Fruit fly (Drosophila melanogaster) whole organism, embryonic: Measurements from ENCODE around the gene Ccp84Ad.

Source experiments
- Adf1 ChIP-seq: fragments of 200-800 bp; sonication (Bioruptor generic); IDR thresholded peaks from 2 replicates; pipeline ENCODE4 v1.3.6; 2022; ENCODE audit warnings: missing biosample characterization, missing genetic modification characterization
- Aef1 ChIP-seq: fragments of 200-800 bp; sonication (Bioruptor generic); IDR thresholded peaks from 3 replicates; pipeline ENCODE4 v1.3.6; 2022; ENCODE audit warnings: missing biosample characterization, missing genetic modification characterization
- B-H1 ChIP-seq: fragments of 200-800 bp; sonication (Bioruptor generic); IDR thresholded peaks from 3 replicates; pipeline ENCODE4 v1.3.6; 2022; ENCODE audit warnings: missing biosample characterization, missing genetic modification characterization
- CG10366 ChIP-seq: fragments of 200-800 bp; sonication (Bioruptor generic); IDR thresholded peaks from 2 replicates; pipeline ENCODE4 v1.3.6; 2022; ENCODE audit warnings: missing biosample characterization, missing genetic modification characterization
- CG11560 ChIP-seq: fragments of 200-800 bp; sonication (Bioruptor generic); IDR thresholded peaks from 3 replicates; pipeline ENCODE4 v1.3.6; 2022; ENCODE audit warnings: missing biosample characterization, missing genetic modification characterization
- CG11696 ChIP-seq: fragments of 200-800 bp; sonication (Bioruptor generic); IDR thresholded peaks from 2 replicates; pipeline ENCODE4 v1.3.6; 2022; ENCODE audit warnings: missing biosample characterization, missing genetic modification characterization
- CG12659 ChIP-seq: fragments of 200-800 bp; sonication (Bioruptor generic); optimal IDR thresholded peaks from 3 replicates; lab custom pipeline; 2017; ENCODE audit warnings: mild to moderate bottlenecking, missing biosample characterization, missing genetic modification reagents, missing genetic modification characterization
- CG12769 ChIP-seq: fragments of 200-800 bp; sonication (Bioruptor generic); optimal IDR thresholded peaks from 2 replicates; lab custom pipeline; 2019; ENCODE audit warnings: missing biosample characterization, mild to moderate bottlenecking, missing genetic modification characterization, moderate library complexity
- CG13287 ChIP-seq: fragments of 200-800 bp; sonication (Bioruptor generic); IDR thresholded peaks from 2 replicates; pipeline ENCODE4 v1.3.6; 2022; ENCODE audit warnings: missing biosample characterization, missing genetic modification characterization; ENCODE audit not compliant: partially characterized antibody
- CG14710 ChIP-seq: fragments of 200-800 bp; sonication (Bioruptor generic); optimal IDR thresholded peaks from 3 replicates; lab custom pipeline; 2019; ENCODE audit warnings: missing biosample characterization, mild to moderate bottlenecking, missing genetic modification characterization, moderate library complexity
- CG1602 ChIP-seq: fragments of 200-800 bp; sonication (Bioruptor generic); optimal IDR thresholded peaks from 3 replicates; lab custom pipeline; 2016; ENCODE audit warnings: missing biosample characterization, missing genetic modification characterization
- CG16779 ChIP-seq: fragments of 200-800 bp; sonication (Bioruptor generic); IDR thresholded peaks from 2 replicates; pipeline ENCODE4 v1.3.6; 2022; ENCODE audit warnings: missing biosample characterization, missing genetic modification characterization
- CG17802 ChIP-seq: fragments of 200-800 bp; sonication (Bioruptor generic); optimal IDR thresholded peaks from 2 replicates; lab custom pipeline; 2018; ENCODE audit warnings: missing biosample characterization, mild to moderate bottlenecking, missing genetic modification characterization, moderate library complexity
- CG2678 ChIP-seq: fragments of 200-800 bp; sonication (Bioruptor generic); optimal IDR thresholded peaks from 3 replicates; lab custom pipeline; 2019; ENCODE audit warnings: missing biosample characterization, mild to moderate bottlenecking, missing genetic modification characterization, moderate library complexity
- CG2712 ChIP-seq: fragments of 200-800 bp; optimal IDR thresholded peaks from 3 replicates; lab custom pipeline; 2019; ENCODE audit warnings: missing biosample characterization, mild to moderate bottlenecking, missing genetic modification characterization, moderate library complexity
- CG3065 ChIP-seq: fragments of 200-800 bp; sonication (Bioruptor generic); optimal IDR thresholded peaks from 2 replicates; lab custom pipeline; 2016; ENCODE audit warnings: missing biosample characterization, missing genetic modification characterization
- CG4328 ChIP-seq: fragments of 200-800 bp; sonication (Bioruptor generic); optimal IDR thresholded peaks from 3 replicates; lab custom pipeline; 2017; ENCODE audit warnings: missing biosample characterization, missing genetic modification reagents, missing genetic modification characterization
- CG4360 ChIP-seq: fragments of 200-800 bp; sonication (Bioruptor generic); IDR thresholded peaks from 2 replicates; pipeline ENCODE4 v1.3.6; 2022; ENCODE audit warnings: missing biosample characterization, missing genetic modification characterization
- CG4707 ChIP-seq: fragments of 200-800 bp; sonication (Bioruptor generic); optimal IDR thresholded peaks from 2 replicates; lab custom pipeline; 2018; ENCODE audit warnings: missing biosample characterization, mild to moderate bottlenecking, missing genetic modification characterization, moderate library complexity
- CG6683 ChIP-seq: fragments of 200-800 bp; sonication (Bioruptor generic); optimal IDR thresholded peaks from 2 replicates; lab custom pipeline; 2017; ENCODE audit warnings: missing biosample characterization, mild to moderate bottlenecking, missing genetic modification characterization, missing genetic modification reagents
- CG8765 ChIP-seq: fragments of 200-800 bp; sonication (Bioruptor generic); IDR thresholded peaks from 2 replicates; pipeline ENCODE4 v1.3.6; 2022; ENCODE audit warnings: missing biosample characterization, missing genetic modification characterization
- CG9215 ChIP-seq: fragments of 200-800 bp; sonication (Bioruptor generic); IDR thresholded peaks from 2 replicates; pipeline ENCODE4 v1.3.6; 2022; ENCODE audit warnings: missing biosample characterization, missing genetic modification characterization
- CoRest ChIP-seq: fragments of 200-800 bp; sonication (Bioruptor generic); optimal IDR thresholded peaks from 3 replicates; lab custom pipeline; 2018; ENCODE audit warnings: missing biosample characterization, mild to moderate bottlenecking, missing genetic modification characterization, moderate library complexity
- Dbx ChIP-seq: fragments of 200-800 bp; sonication (Bioruptor generic); IDR thresholded peaks from 3 replicates; pipeline ENCODE4 v1.3.6; 2022; ENCODE audit warnings: missing biosample characterization, missing genetic modification characterization
- Doc2 ChIP-seq: fragments of 200-800 bp; sonication (Bioruptor generic); IDR thresholded peaks from 2 replicates; pipeline ENCODE4 v1.3.6; 2022; ENCODE audit warnings: missing biosample characterization, missing genetic modification characterization
- E2f1 ChIP-seq: fragments of 200-800 bp; sonication (Bioruptor generic); IDR thresholded peaks from 2 replicates; pipeline ENCODE4 v1.3.6; 2022; ENCODE audit warnings: missing biosample characterization, missing genetic modification characterization
- Hmr ChIP-seq: fragments of 200-800 bp; sonication (Bioruptor generic); optimal IDR thresholded peaks from 3 replicates; lab custom pipeline; 2017; ENCODE audit warnings: mild to moderate bottlenecking, missing biosample characterization, missing genetic modification reagents, missing genetic modification characterization
- Meics ChIP-seq: fragments of 200-800 bp; sonication (Bioruptor generic); optimal IDR thresholded peaks from 2 replicates; lab custom pipeline; 2017; ENCODE audit warnings: missing biosample characterization, mild to moderate bottlenecking, missing genetic modification characterization
- NK7.1 ChIP-seq: fragments of 200-800 bp; sonication (Bioruptor generic); optimal IDR thresholded peaks from 3 replicates; lab custom pipeline; 2016; ENCODE audit warnings: missing biosample characterization, missing genetic modification characterization
- Ptx1 ChIP-seq: fragments of 200-800 bp; sonication (Bioruptor generic); IDR thresholded peaks from 2 replicates; pipeline ENCODE4 v1.3.6; 2022; ENCODE audit warnings: missing biosample characterization, missing genetic modification characterization
- Side ChIP-seq: fragments of 200-800 bp; sonication (Bioruptor generic); optimal IDR thresholded peaks from 2 replicates; lab custom pipeline; 2016; ENCODE audit warnings: missing biosample characterization, missing genetic modification characterization
- Sry-β ChIP-seq: fragments of 200-800 bp; sonication (Bioruptor generic); optimal IDR thresholded peaks from 2 replicates; lab custom pipeline; 2018; ENCODE audit warnings: missing biosample characterization, mild to moderate bottlenecking, missing genetic modification characterization, moderate library complexity
- Stat92E ChIP-seq, 3 experiments: fragments of >200 bp in 2 of 3; fragments of 200-800 bp in 1 of 3; sonication (Bioruptor generic) in 1 of 3; optimal IDR thresholded peaks; 2 replicates each; lab custom pipeline; 2017 to 2019; ENCODE audit warnings: missing biosample characterization in 3 of 3, missing genetic modification characterization in 3 of 3, mild to moderate bottlenecking in 1 of 3, moderate library complexity in 1 of 3
- Vsx1 ChIP-seq: fragments of 200-800 bp; sonication (Bioruptor generic); optimal IDR thresholded peaks from 2 replicates; lab custom pipeline; 2017; ENCODE audit warnings: missing biosample characterization, mild to moderate bottlenecking, missing genetic modification characterization, missing genetic modification reagents
- ato ChIP-seq: fragments of 200-800 bp; sonication (Bioruptor generic); IDR thresholded peaks from 2 replicates; pipeline ENCODE4 v1.3.6; 2022; ENCODE audit warnings: missing biosample characterization, missing genetic modification characterization; ENCODE audit not compliant: partially characterized antibody
- bowl ChIP-seq: fragments of 200-800 bp; sonication (Bioruptor generic); IDR thresholded peaks from 2 replicates; pipeline ENCODE4 v1.3.6; 2022; ENCODE audit warnings: missing biosample characterization, missing genetic modification characterization
- chinmo ChIP-seq: fragments of 200-800 bp; sonication (Bioruptor generic); IDR thresholded peaks from 4 replicates; pipeline ENCODE4 v1.3.6; 2022; ENCODE audit warnings: missing biosample characterization, missing genetic modification characterization; ENCODE audit not compliant: partially characterized antibody
- crol ChIP-seq: fragments of 200-800 bp; sonication (Bioruptor generic); IDR thresholded peaks from 2 replicates; pipeline ENCODE4 v1.3.6; 2022; ENCODE audit warnings: missing biosample characterization, missing genetic modification characterization
- dmrt11E ChIP-seq: fragments of 200-800 bp; sonication (Bioruptor generic); optimal IDR thresholded peaks from 3 replicates; lab custom pipeline; 2018; ENCODE audit warnings: missing biosample characterization, mild to moderate bottlenecking, missing genetic modification characterization, moderate library complexity
- ham ChIP-seq: fragments of 200-800 bp; sonication (Bioruptor generic); IDR thresholded peaks from 2 replicates; pipeline ENCODE4 v1.3.6; 2022; ENCODE audit warnings: missing biosample characterization, missing genetic modification characterization
- hth ChIP-seq: fragments of >200 bp; optimal IDR thresholded peaks from 2 replicates; lab custom pipeline; 2017; ENCODE audit warnings: inconsistent platforms
- lov ChIP-seq, 2 experiments: fragments of 200-800 bp in 1 of 2; fragments of >200 bp in 1 of 2; sonication (Bioruptor generic) in 1 of 2; IDR thresholded peaks in 1 of 2; optimal IDR thresholded peaks in 1 of 2; 2 replicates in 1 of 2; 3 replicates in 1 of 2; pipeline versions ENCODE4 v1.3.6 to Lab custom; 2017 to 2022; ENCODE audit warnings: missing biosample characterization in 1 of 2, missing genetic modification characterization in 1 of 2
- prd ChIP-seq, 3 experiments: fragments of >200 bp in 2 of 3; fragments of 200-800 bp in 1 of 3; sonication (Bioruptor generic) in 1 of 3; optimal IDR thresholded peaks in 2 of 3; IDR thresholded peaks in 1 of 3; 2 replicates in 2 of 3; 3 replicates in 1 of 3; pipeline versions ENCODE4 v1.3.6 to Lab custom; 2017 to 2022; ENCODE audit warnings: missing biosample characterization in 1 of 3, missing genetic modification characterization in 1 of 3
- sqz ChIP-seq: fragments of 200-800 bp; sonication (Bioruptor generic); optimal IDR thresholded peaks from 3 replicates; lab custom pipeline; 2018; ENCODE audit warnings: missing biosample characterization, mild to moderate bottlenecking, missing genetic modification characterization
- tin ChIP-seq: fragments of 200-800 bp; sonication (Bioruptor generic); optimal IDR thresholded peaks from 3 replicates; lab custom pipeline; 2016; ENCODE audit warnings: missing biosample characterization, missing genetic modification characterization
- trem ChIP-seq: fragments of 200-800 bp; optimal IDR thresholded peaks from 3 replicates; lab custom pipeline; 2019; ENCODE audit warnings: missing biosample characterization, mild to moderate bottlenecking, missing genetic modification characterization, moderate library complexity
- twi ChIP-seq: fragments of 200-800 bp; optimal IDR thresholded peaks from 2 replicates; lab custom pipeline; 2019; ENCODE audit warnings: missing biosample characterization, mild to moderate bottlenecking, missing genetic modification characterization, moderate library complexity
- unpg ChIP-seq: fragments of 200-800 bp; sonication (Bioruptor generic); optimal IDR thresholded peaks from 3 replicates; lab custom pipeline; 2018; ENCODE audit warnings: missing biosample characterization, mild to moderate bottlenecking, missing genetic modification characterization, moderate library complexity
- zfh1 ChIP-seq: fragments of 200-800 bp; sonication (Bioruptor generic); IDR thresholded peaks from 3 replicates; pipeline ENCODE4 v1.3.6; 2022; ENCODE audit warnings: missing biosample characterization, missing genetic modification characterization

The Ccp84Ad gene

DNA sequence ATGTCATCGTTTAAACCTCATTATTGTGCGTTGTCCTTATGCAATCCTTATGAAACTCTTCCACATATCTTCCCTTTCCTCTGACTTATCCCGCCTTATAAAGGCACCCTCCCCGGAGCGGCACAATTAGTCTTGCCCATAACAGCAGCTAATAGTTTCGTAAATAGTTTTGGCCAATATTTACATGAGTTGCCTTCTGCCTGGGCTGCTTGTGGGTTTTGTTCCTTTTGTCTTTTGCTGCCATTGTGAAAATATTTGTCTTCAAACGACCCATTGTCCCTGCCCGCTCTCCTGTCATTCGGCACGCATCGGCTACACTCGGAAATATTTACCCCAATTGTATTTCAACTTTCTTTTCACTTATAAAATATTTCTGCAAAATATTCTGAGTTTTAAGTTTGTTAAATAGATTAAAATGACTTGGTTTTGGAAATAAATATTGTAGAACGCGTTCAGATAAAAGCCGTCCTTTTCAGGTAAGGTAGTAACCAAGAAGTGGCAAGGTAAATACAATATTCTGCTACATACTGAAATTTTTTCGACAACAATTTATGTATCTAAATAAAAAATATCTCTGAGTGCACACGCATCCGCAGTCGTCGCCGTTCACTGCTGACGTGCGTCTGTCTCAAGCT, 31.1 kb downstream of the Ccp84Ad start (continued):
- TF ChIP-seq zfh1 (peak; percentile 42; the same call in 1 of the 3 replicates), tin (peak; percentile 26), NK7.1 (GFP tag; lab: Kevin White, UChicago) (no peak), Hmr (GFP tag; lab: Kevin White, UChicago) (no peak), CG1602 (GFP tag; lab: Kevin White, UChicago) (no peak), E2f1 (GFP tag; lab: Robert Waterston, UW) (no peak), CG11696 (no peak), dmrt11E (tag; lab: Kevin White, UChicago) (peak; percentile 66), hth (lab: Kevin White, UChicago) (no peak), CG4360 (no peak), unpg (GFP tag; lab: Kevin White, UChicago) (peak; percentile 28), Aef1 (GFP tag; lab: Robert Waterston, UW) (no peak), CG4707 (GFP tag; lab: Kevin White, UChicago) (no peak), bowl (GFP tag; lab: Robert Waterston, UW) (no peak), CG10366 (GFP tag; lab: Robert Waterston, UW) (no peak), Dbx (no peak), Meics (GFP tag; lab: Kevin White, UChicago) (no peak), ham (GFP tag; lab: Robert Waterston, UW) (no peak), CG14710 (tag; lab: Kevin White, UChicago) (peak; percentile 63), chinmo (no peak), ato (GFP tag; lab: Robert Waterston, UW) (no peak), CoRest (tag; lab: Kevin White, UChicago) (no peak), CG16779 (no peak), Vsx1 (GFP tag; lab: Kevin White, UChicago) (no peak), CG2712 (tag; lab: Kevin White, UChicago) (peak; percentile 74), CG17802 (tag; lab: Kevin White, UChicago) (no peak), CG2678 (tag; lab: Kevin White, UChicago) (no peak), Adf1 (no peak), Sry-β (GFP tag; lab: Kevin White, UChicago) (no peak), CG9215 (GFP tag; lab: Robert Waterston, UW) (no peak), lov (optimal IDR thresholded peaks at IDR 0.05; lab: Kevin White, UChicago) (no peak), lov (GFP tag; IDR thresholded peaks at IDR 0.05; lab: Robert Waterston, UW) (no peak), Side (GFP tag; lab: Kevin White, UChicago) (no peak), B-H1 (GFP tag; lab: Robert Waterston, UW) (no peak), CG6683 (GFP tag; lab: Kevin White, UChicago) (no peak), Stat92E (GFP tag; optimal IDR thresholded peaks at IDR 0.05; lab: Kevin White, UChicago) (no peak), CG8765 (no peak), CG3065 (GFP tag; lab: Kevin White, UChicago) (no peak), twi (tag; lab: Kevin White, UChicago) (no peak), CG13287 (no peak), crol (GFP tag; lab: Robert Waterston, UW) (no peak), CG12769 (tag; lab: Kevin White, UChicago) (no peak), sqz (GFP tag; lab: Kevin White, UChicago) (no peak), CG11560 (tag; lab: Robert Waterston, UW) (no peak), CG12659 (GFP tag; lab: Kevin White, UChicago) (no peak), CG4328 (GFP tag; lab: Kevin White, UChicago) (no peak), prd (optimal IDR thresholded peaks at IDR 0.05; lab: Kevin White, UChicago) (no peak), prd (GFP tag; IDR thresholded peaks at IDR 0.05; lab: Robert Waterston, UW) (peak; percentile 69; the same call in 2 of the 3 replicates), trem (tag; lab: Kevin White, UChicago) (peak; percentile 44), Doc2 (GFP tag; lab: Robert Waterston, UW) (no peak), Ptx1 (no peak)
